Worm (Caenorhabditis elegans): Measurements from ENCODE around the gene C41A3.2.

Gene C41A3.2

DNA sequence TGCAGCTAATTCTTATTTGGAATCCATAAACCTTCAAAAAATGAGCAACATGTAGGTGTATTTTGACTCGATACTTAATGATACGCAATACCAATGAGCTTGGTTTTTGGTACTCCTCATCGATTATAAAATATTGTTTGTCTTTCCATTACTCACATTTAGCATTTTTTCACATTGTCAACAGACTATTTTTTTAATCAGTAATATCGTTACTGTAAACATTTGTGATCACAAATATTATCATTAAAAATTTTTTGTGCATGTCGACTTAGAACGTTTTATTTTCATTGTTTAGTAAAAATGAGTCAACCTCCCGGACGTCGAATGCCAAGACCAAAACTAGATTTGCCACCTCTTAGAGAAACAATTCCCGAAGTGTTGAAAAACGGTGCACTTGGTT is 36.8 kb downstream of the C41A3.2 start, which contains the start of gene sek-5:
TSS of gene sek-5 (plus strand) at position 301 of the 400 bp plus-strand sequence.
- TF ChIP-seq scrt-1 (GFP tag; IDR thresholded peaks at IDR 0.05): no peak
- no peak for TF ChIP-seq tbx-37 (GFP tag; conservative IDR thresholded peaks at IDR 0.05)
- TF ChIP-seq flt-1 (GFP tag; IDR thresholded peaks at IDR 0.05): no peak
- TF ChIP-seq tbx-11 (GFP tag; IDR thresholded peaks at IDR 0.05): no peak
- TF ChIP-seq ceh-13 (GFP tag; optimal IDR thresholded peaks at IDR 0.05): no peak
- TF ChIP-seq pes-1 (GFP tag; IDR thresholded peaks at IDR 0.05): no peak
- TF ChIP-seq ama-1 (optimal IDR thresholded peaks at IDR 0.05): no peak
- no peak for TF ChIP-seq tra-4 (tag; optimal IDR thresholded peaks at IDR 0.05)

DNA sequence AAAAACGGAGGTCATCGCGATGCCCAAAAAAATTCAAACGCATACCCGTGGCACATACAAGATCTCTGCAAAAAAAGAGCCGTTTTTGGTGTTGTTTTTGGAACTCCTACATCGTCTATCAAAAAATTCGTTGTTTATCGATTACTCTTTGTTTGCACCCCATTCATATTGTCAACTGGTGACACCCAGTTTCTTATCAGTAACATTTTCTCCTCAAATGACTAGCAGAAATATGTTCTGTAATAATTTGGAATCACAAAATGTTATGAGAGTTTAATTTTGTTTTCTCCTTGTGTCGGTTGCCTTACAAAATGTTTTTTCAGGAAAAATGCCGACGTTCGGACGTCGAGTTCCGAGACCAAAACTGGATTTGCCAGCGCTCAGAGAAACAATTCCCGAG is 39.4 kb downstream of the C41A3.2 start, which contains the start of gene sek-4:
TSS of gene sek-4 (plus strand) at position 318 of the 400 bp plus-strand sequence.
- TF ChIP-seq flt-1 (GFP tag; IDR thresholded peaks at IDR 0.05) (no peak), hmg-4 (GFP tag; optimal IDR thresholded peaks at IDR 0.05) (no peak), hmbx-1 (tag; optimal IDR thresholded peaks at IDR 0.05) (no peak), B0310.2 (tag; optimal IDR thresholded peaks at IDR 0.05) (no peak), pes-1 (GFP tag; IDR thresholded peaks at IDR 0.05) (no peak), aly-1 (tag; optimal IDR thresholded peaks at IDR 0.05) (no peak)

DNA sequence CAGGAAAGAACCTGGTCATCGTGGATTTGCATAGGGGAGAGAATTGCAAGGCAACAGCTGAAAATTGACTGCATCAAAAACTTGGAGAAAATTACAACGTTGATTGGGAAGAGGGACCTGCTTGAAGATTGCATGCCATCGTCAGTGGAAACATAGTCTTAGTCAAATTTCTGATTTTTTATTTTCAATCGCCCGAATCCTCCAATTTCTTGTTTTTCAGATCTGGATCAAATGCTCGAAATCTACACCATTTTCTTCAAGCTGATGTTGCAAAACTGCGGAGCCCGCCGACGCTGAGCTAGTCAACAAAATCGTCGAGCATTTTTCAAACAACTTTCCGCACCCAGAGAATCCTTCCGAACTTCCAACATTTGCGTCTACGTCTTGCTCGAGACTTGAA is 40.6 kb downstream of the C41A3.2 start:
- no peak for TF ChIP-seq scrt-1 (GFP tag; IDR thresholded peaks at IDR 0.05)
- TF ChIP-seq hmg-4 (GFP tag; optimal IDR thresholded peaks at IDR 0.05): no peak
- no peak for TF ChIP-seq ceh-36 (tag; optimal IDR thresholded peaks at IDR 0.05)
- no peak for TF ChIP-seq tbx-11 (GFP tag; IDR thresholded peaks at IDR 0.05)
- no peak for TF ChIP-seq hmbx-1 (tag; optimal IDR thresholded peaks at IDR 0.05)
- no peak for TF ChIP-seq tra-4 (tag; optimal IDR thresholded peaks at IDR 0.05)
- TF ChIP-seq aly-1 (tag; optimal IDR thresholded peaks at IDR 0.05): no peak
- TF ChIP-seq ets-7 (tag; optimal IDR thresholded peaks at IDR 0.05): no peak
- TF ChIP-seq ceh-13 (GFP tag; optimal IDR thresholded peaks at IDR 0.05): no peak
- TF ChIP-seq sea-1 (GFP tag; conservative IDR thresholded peaks at IDR 0.05): no peak
- no peak for TF ChIP-seq B0310.2 (tag; optimal IDR thresholded peaks at IDR 0.05)
- TF ChIP-seq ama-1 (optimal IDR thresholded peaks at IDR 0.05): no peak
- no peak for TF ChIP-seq F13C5.2 (tag; optimal IDR thresholded peaks at IDR 0.05)
- no peak for TF ChIP-seq flt-1 (GFP tag; IDR thresholded peaks at IDR 0.05)
- no peak for TF ChIP-seq hnd-1 (tag; optimal IDR thresholded peaks at IDR 0.05)
- TF ChIP-seq tbx-37 (GFP tag; conservative IDR thresholded peaks at IDR 0.05): no peak
- TF ChIP-seq pes-1 (GFP tag; IDR thresholded peaks at IDR 0.05): no peak

DNA sequence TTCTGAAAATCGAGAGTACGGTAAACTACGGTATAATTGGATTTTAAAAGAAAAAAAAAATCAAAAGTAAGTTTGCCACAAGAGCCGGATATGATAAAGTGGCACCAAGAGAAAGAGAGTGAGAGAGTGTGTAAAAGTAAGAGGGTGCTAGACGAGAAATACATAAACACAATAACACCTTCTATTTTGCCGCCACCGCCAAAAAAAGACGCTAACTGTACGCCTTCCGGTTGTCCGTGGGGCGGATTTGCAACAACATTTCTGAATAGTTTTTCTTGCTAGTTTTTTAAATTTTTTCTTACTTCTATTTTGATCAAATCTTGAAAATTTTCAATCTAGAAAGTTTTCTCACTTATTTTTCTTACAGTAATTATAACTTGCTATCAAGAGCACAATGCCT is 41.5 kb downstream of the C41A3.2 start, which contains the start of gene F35C8.8:
TSS of gene F35C8.8 (minus strand) at position 2 of the 400 bp plus-strand sequence.
- TF ChIP-seq hnd-1 (tag; optimal IDR thresholded peaks at IDR 0.05) (no peak), tbx-37 (GFP tag; conservative IDR thresholded peaks at IDR 0.05) (no peak), ceh-13 (GFP tag; optimal IDR thresholded peaks at IDR 0.05) (no peak), tra-4 (tag; optimal IDR thresholded peaks at IDR 0.05) (no peak), pes-1 (GFP tag; IDR thresholded peaks at IDR 0.05) (no peak), ceh-36 (tag; optimal IDR thresholded peaks at IDR 0.05) (no peak), B0310.2 (tag; optimal IDR thresholded peaks at IDR 0.05) (no peak), sea-1 (GFP tag; conservative IDR thresholded peaks at IDR 0.05) (no peak), ama-1 (optimal IDR thresholded peaks at IDR 0.05) (no peak), tbx-11 (GFP tag; IDR thresholded peaks at IDR 0.05) (no peak), hmg-4 (GFP tag; optimal IDR thresholded peaks at IDR 0.05) (no peak), hmbx-1 (tag; optimal IDR thresholded peaks at IDR 0.05) (no peak), ets-7 (tag; optimal IDR thresholded peaks at IDR 0.05) (no peak), flt-1 (GFP tag; IDR thresholded peaks at IDR 0.05) (no peak), F13C5.2 (tag; optimal IDR thresholded peaks at IDR 0.05) (no peak)

DNA sequence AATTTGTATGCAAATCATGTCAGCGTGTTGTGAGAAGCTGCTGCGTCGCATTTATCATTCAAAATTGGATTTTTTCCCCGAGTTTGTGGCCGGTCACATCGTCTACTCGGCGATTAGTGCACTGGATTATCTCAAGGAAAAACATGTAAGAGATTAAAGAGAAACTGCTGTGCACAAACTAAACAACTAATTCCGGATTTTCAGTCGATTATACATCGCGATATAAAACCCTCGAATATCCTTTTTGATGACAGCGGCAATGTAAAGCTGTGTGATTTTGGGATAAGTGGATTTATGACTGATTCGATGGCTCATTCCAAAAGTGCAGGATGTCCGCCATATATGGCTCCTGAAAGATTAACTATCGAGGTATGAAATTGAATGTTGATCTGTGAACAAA is 43.5 kb downstream of the C41A3.2 start:
- TF ChIP-seq hmg-4 (GFP tag; optimal IDR thresholded peaks at IDR 0.05) (no peak), ama-1 (optimal IDR thresholded peaks at IDR 0.05) (no peak), ets-7 (tag; optimal IDR thresholded peaks at IDR 0.05) (no peak), F13C5.2 (tag; optimal IDR thresholded peaks at IDR 0.05) (no peak), ceh-36 (tag; optimal IDR thresholded peaks at IDR 0.05) (no peak), aly-1 (tag; optimal IDR thresholded peaks at IDR 0.05) (no peak)

DNA sequence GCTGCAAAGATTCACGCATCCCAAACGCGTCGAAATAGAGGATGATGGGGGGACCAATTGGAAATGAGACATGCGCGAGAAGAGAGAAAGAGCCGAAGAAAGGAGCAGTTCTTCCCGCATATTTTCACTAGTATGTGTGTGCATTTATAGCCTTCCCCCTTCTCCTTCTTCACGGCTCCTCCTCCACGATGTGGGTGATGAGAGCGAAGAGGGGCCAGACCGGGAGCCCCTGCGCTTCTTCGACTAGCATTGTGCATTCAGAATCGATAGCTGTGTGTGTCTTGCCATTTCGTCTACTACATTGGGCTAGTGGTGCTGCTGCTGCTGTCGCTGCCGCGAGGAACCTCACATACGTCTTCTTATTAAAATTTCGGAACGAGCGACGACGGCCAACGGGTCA is 45.9 kb downstream of the C41A3.2 start, which contains the start of gene jkk-1:
TSS of gene jkk-1 (plus strand) at position 249 of the 400 bp plus-strand sequence.
- no peak for TF ChIP-seq ama-1 (optimal IDR thresholded peaks at IDR 0.05)

DNA sequence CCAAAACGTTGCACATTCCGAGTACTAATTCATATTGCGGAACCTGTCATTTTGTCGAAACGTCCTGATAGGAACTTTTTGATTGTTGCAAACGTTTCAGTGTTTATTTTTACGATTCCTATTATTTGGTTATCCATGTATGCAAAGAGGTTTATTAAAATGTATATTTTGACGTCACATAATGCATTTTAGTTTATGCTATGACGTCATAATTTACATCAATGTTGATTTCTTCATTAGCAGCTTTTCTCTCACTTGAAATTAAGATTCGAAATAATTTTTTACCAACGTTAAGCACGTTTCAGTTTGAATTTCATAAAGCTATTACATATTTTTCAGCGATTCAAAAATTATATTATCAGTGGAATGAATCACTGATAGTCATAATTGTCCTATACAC is 47.5 kb downstream of the C41A3.2 start:
- TF ChIP-seq ama-1 (optimal IDR thresholded peaks at IDR 0.05) (no peak), ceh-36 (tag; optimal IDR thresholded peaks at IDR 0.05) (no peak), tra-4 (tag; optimal IDR thresholded peaks at IDR 0.05) (no peak), pes-1 (GFP tag; IDR thresholded peaks at IDR 0.05) (no peak), scrt-1 (GFP tag; IDR thresholded peaks at IDR 0.05) (no peak), sea-1 (GFP tag; conservative IDR thresholded peaks at IDR 0.05) (no peak), hmg-4 (GFP tag; optimal IDR thresholded peaks at IDR 0.05) (no peak), tbx-11 (GFP tag; IDR thresholded peaks at IDR 0.05) (no peak), F13C5.2 (tag; optimal IDR thresholded peaks at IDR 0.05) (no peak), ceh-13 (GFP tag; optimal IDR thresholded peaks at IDR 0.05) (no peak), hnd-1 (tag; optimal IDR thresholded peaks at IDR 0.05) (no peak), tbx-37 (GFP tag; conservative IDR thresholded peaks at IDR 0.05) (no peak)

DNA sequence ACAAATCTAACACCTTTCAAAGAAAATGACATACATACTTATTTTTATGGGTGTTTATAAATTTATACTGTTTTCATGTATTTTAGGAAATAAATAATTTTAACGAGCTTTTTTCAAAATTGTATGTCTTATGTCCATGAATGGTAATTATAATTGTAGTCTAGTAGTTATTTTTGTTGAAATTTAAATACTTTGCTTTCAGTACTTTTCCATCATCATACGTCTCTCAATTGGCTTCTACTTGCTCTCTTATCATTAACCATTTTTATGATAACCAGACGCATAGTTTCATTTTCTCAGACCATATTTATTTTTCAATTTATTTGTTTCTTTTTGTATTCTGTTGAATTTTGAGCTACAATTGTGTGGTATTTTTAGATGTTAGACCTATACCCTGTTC is 48.7 kb downstream of the C41A3.2 start, which contains the start of gene F35C8.5:
TSS of gene F35C8.5 (plus strand) at position 377 of the 400 bp plus-strand sequence.
- TF ChIP-seq tra-4 (tag; optimal IDR thresholded peaks at IDR 0.05): no peak
- no peak for TF ChIP-seq hmg-4 (GFP tag; optimal IDR thresholded peaks at IDR 0.05)
- TF ChIP-seq F13C5.2 (tag; optimal IDR thresholded peaks at IDR 0.05): no peak
- TF ChIP-seq ceh-13 (GFP tag; optimal IDR thresholded peaks at IDR 0.05): no peak
- no peak for TF ChIP-seq hnd-1 (tag; optimal IDR thresholded peaks at IDR 0.05)
- TF ChIP-seq pes-1 (GFP tag; IDR thresholded peaks at IDR 0.05): no peak
- no peak for TF ChIP-seq sea-1 (GFP tag; conservative IDR thresholded peaks at IDR 0.05)
- TF ChIP-seq tbx-11 (GFP tag; IDR thresholded peaks at IDR 0.05): no peak
- TF ChIP-seq aly-1 (tag; optimal IDR thresholded peaks at IDR 0.05): no peak
- TF ChIP-seq ceh-36 (tag; optimal IDR thresholded peaks at IDR 0.05): no peak
- TF ChIP-seq ets-7 (tag; optimal IDR thresholded peaks at IDR 0.05): no peak
